Fruit fly (Drosophila melanogaster) whole organism, wandering third instar larva: Measurements from ENCODE around the gene CG43915.
A peak's percentile ranks its signal among the peaks of the same experiment; 100 is the strongest.

Experiments used
- Abd-B ChIP-seq: fragments of >200 bp; optimal IDR thresholded peaks from 2 replicates; lab custom pipeline; 2017; ENCODE audit warnings: missing biosample characterization, missing genetic modification characterization
- CG32264 ChIP-seq: fragments of 200-800 bp; sonication (Bioruptor generic); optimal IDR thresholded peaks from 2 replicates; lab custom pipeline; 2016; ENCODE audit warnings: missing biosample characterization, missing genetic modification characterization
- CG9705 ChIP-seq: fragments of 200-800 bp; sonication (Bioruptor generic); optimal IDR thresholded peaks from 2 replicates; lab custom pipeline; 2018; ENCODE audit warnings: missing biosample characterization, mild to moderate bottlenecking, missing genetic modification characterization
- CrebA ChIP-seq: fragments of 200-800 bp; sonication (Bioruptor generic); optimal IDR thresholded peaks from 2 replicates; lab custom pipeline; 2016; ENCODE audit warnings: missing biosample characterization, mild to moderate bottlenecking, missing genetic modification characterization, borderline replicate concordance
- Dfd ChIP-seq: fragments of >200 bp; optimal IDR thresholded peaks from 2 replicates; lab custom pipeline; 2017; ENCODE audit warnings: missing biosample characterization, missing genetic modification characterization
- Dif ChIP-seq: fragments of 200-275, 200-300 bp; sonication (Bioruptor generic); optimal IDR thresholded peaks from 2 replicates; lab custom pipeline; 2018; ENCODE audit warnings: missing biosample characterization, missing genetic modification characterization; ENCODE audit not compliant: partially characterized antibody
- GATAd ChIP-seq: sonication (Bioruptor generic); optimal IDR thresholded peaks from 2 replicates; lab custom pipeline; 2016; ENCODE audit warnings: missing biosample characterization, missing genetic modification characterization
- HLH106 ChIP-seq: fragments of 200-800 bp; optimal IDR thresholded peaks from 3 replicates; lab custom pipeline; 2019; ENCODE audit warnings: missing biosample characterization, mild to moderate bottlenecking, missing genetic modification characterization, moderate library complexity
- Hnf4 ChIP-seq: fragments of 200-800 bp; sonication (Bioruptor generic); optimal IDR thresholded peaks from 2 replicates; lab custom pipeline; 2016; ENCODE audit warnings: missing biosample characterization, mild to moderate bottlenecking, missing genetic modification characterization
- Hr78 ChIP-seq: fragments of >200 bp; optimal IDR thresholded peaks from 2 replicates; lab custom pipeline; 2017; ENCODE audit warnings: missing biosample characterization, missing genetic modification characterization
- Hr83 ChIP-seq: fragments of 200-300 bp; sonication (Bioruptor generic); optimal IDR thresholded peaks from 2 replicates; lab custom pipeline; 2016; ENCODE audit warnings: missing biosample characterization, mild to moderate bottlenecking, missing genetic modification characterization, moderate library complexity; ENCODE audit not compliant: poor library complexity, severe bottlenecking
- Jra ChIP-seq: sonication (Bioruptor generic); optimal IDR thresholded peaks from 2 replicates; lab custom pipeline; 2016; ENCODE audit warnings: missing biosample characterization, missing genetic modification characterization
- Mio ChIP-seq: sonication (Bioruptor generic); optimal IDR thresholded peaks from 2 replicates; lab custom pipeline; 2016; ENCODE audit warnings: missing biosample characterization, missing genetic modification characterization
- Myc ChIP-seq: fragments of >200 bp; optimal IDR thresholded peaks from 2 replicates; lab custom pipeline; 2017
- N ChIP-seq: fragments of >200 bp; optimal IDR thresholded peaks from 2 replicates; lab custom pipeline; 2018; ENCODE audit warnings: missing biosample characterization, missing external identifiers, missing genetic modification characterization
- OdsH ChIP-seq: fragments of 200-800 bp; sonication (Bioruptor generic); optimal IDR thresholded peaks from 2 replicates; lab custom pipeline; 2016; ENCODE audit warnings: missing biosample characterization, mild to moderate bottlenecking, missing genetic modification characterization
- Rel ChIP-seq, 2 experiments: fragments of 200-800 bp; sonication (Bioruptor generic) in 1 of 2; optimal IDR thresholded peaks; 2 replicates in 1 of 2; 3 replicates in 1 of 2; lab custom pipeline; 2016 to 2019; ENCODE audit warnings: mild to moderate bottlenecking in 2 of 2, missing biosample characterization in 2 of 2, missing genetic modification characterization in 2 of 2, moderate library complexity in 1 of 2
- Sp1 ChIP-seq: fragments of 200-800 bp; sonication (Bioruptor generic); optimal IDR thresholded peaks from 3 replicates; lab custom pipeline; 2019; ENCODE audit warnings: missing biosample characterization, mild to moderate bottlenecking, missing genetic modification characterization, moderate library complexity
- Vsx2 ChIP-seq: fragments of 200-300, 225-300 bp; sonication (Bioruptor generic); optimal IDR thresholded peaks from 2 replicates; lab custom pipeline; 2018; ENCODE audit warnings: missing biosample characterization, missing genetic modification characterization; ENCODE audit not compliant: partially characterized antibody
- br ChIP-seq: fragments of 200-800 bp; sonication (Bioruptor generic); optimal IDR thresholded peaks from 2 replicates; lab custom pipeline; 2016; ENCODE audit warnings: missing biosample characterization, missing genetic modification characterization
- brk ChIP-seq: fragments of 200-800 bp; sonication (Bioruptor generic); optimal IDR thresholded peaks from 2 replicates; lab custom pipeline; 2016; ENCODE audit warnings: missing biosample characterization, mild to moderate bottlenecking, missing genetic modification characterization
- dl ChIP-seq, 2 experiments: fragments of 175-275, 200-275 bp in 1 of 2; fragments of 200-275 bp in 1 of 2; sonication (Bioruptor generic); optimal IDR thresholded peaks; lab custom pipeline; 2018; ENCODE audit warnings: mild to moderate bottlenecking in 2 of 2, missing biosample characterization in 2 of 2, missing genetic modification characterization in 2 of 2, moderate library complexity in 2 of 2; ENCODE audit not compliant: partially characterized antibody in 2 of 2, insufficient read depth in 1 of 2
- dmrt93B ChIP-seq: fragments of 200-800 bp; sonication (Bioruptor generic); optimal IDR thresholded peaks from 2 replicates; lab custom pipeline; 2018; ENCODE audit warnings: missing biosample characterization, mild to moderate bottlenecking, missing genetic modification characterization
- dsf ChIP-seq: sonication (Bioruptor generic); optimal IDR thresholded peaks from 2 replicates; lab custom pipeline; 2016; ENCODE audit warnings: missing biosample characterization, missing genetic modification characterization, borderline replicate concordance
- ey ChIP-seq: fragments of 200-800 bp; sonication (Bioruptor generic); optimal IDR thresholded peaks from 2 replicates; lab custom pipeline; 2016; ENCODE audit warnings: missing biosample characterization, missing genetic modification characterization
- foxo ChIP-seq, 2 experiments: fragments of 200-800 bp; sonication (Bioruptor generic); optimal IDR thresholded peaks; 2 replicates in 1 of 2; 3 replicates in 1 of 2; lab custom pipeline; 2016 to 2017; ENCODE audit warnings: missing biosample characterization in 2 of 2, missing genetic modification characterization in 2 of 2
- fru ChIP-seq: fragments of 200-800 bp; sonication (Bioruptor generic); optimal IDR thresholded peaks from 3 replicates; lab custom pipeline; 2016; ENCODE audit warnings: missing biosample characterization, mild to moderate bottlenecking, missing genetic modification characterization
- h ChIP-seq: fragments of 200-800 bp; sonication (Bioruptor generic); optimal IDR thresholded peaks from 3 replicates; lab custom pipeline; 2016; ENCODE audit warnings: missing biosample characterization, mild to moderate bottlenecking, missing genetic modification characterization
- jim ChIP-seq: fragments of 175-275, 200-325 bp; sonication (Bioruptor generic); optimal IDR thresholded peaks from 2 replicates; lab custom pipeline; 2016; ENCODE audit warnings: missing biosample characterization, mild to moderate bottlenecking, missing genetic modification characterization
- lola ChIP-seq: fragments of >200 bp; optimal IDR thresholded peaks from 2 replicates; lab custom pipeline; 2017; ENCODE audit warnings: missing biosample characterization, missing genetic modification characterization
- pan ChIP-seq: fragments of >200 bp; optimal IDR thresholded peaks from 2 replicates; lab custom pipeline; 2017
- psq ChIP-seq: fragments of 200-800 bp; sonication (Bioruptor generic); optimal IDR thresholded peaks from 3 replicates; lab custom pipeline; 2017; ENCODE audit warnings: missing biosample characterization, mild to moderate bottlenecking, missing genetic modification characterization, moderate library complexity
- rgr ChIP-seq: fragments of 200-800 bp; sonication (Bioruptor generic); optimal IDR thresholded peaks from 3 replicates; lab custom pipeline; 2016; ENCODE audit warnings: missing biosample characterization, mild to moderate bottlenecking, missing genetic modification characterization
- sage ChIP-seq: fragments of 200-800 bp; sonication (Bioruptor generic); optimal IDR thresholded peaks from 2 replicates; lab custom pipeline; 2016; ENCODE audit warnings: missing biosample characterization, mild to moderate bottlenecking, missing genetic modification characterization
- sv ChIP-seq: fragments of 200-800 bp; sonication (Bioruptor generic); optimal IDR thresholded peaks from 3 replicates; lab custom pipeline; 2016; ENCODE audit warnings: missing biosample characterization, missing genetic modification characterization
- tai ChIP-seq: sonication (Bioruptor generic); optimal IDR thresholded peaks from 2 replicates; lab custom pipeline; 2016; ENCODE audit warnings: missing biosample characterization, missing genetic modification characterization
- usp ChIP-seq: fragments of >200 bp; optimal IDR thresholded peaks from 2 replicates; lab custom pipeline; 2017; ENCODE audit warnings: missing biosample characterization, missing genetic modification characterization
- woc ChIP-seq: sonication (Bioruptor generic); optimal IDR thresholded peaks from 2 replicates; lab custom pipeline; 2016; ENCODE audit warnings: missing biosample characterization, mild to moderate bottlenecking, missing genetic modification characterization

The CG43915 gene

dm6 chr3L:3928205-3928942 lies 44.3 kb upstream of the CG43915 start:
- TF ChIP-seq usp (GFP tag; lab: Kevin White, UChicago) (no peak), Hnf4 (GFP tag; lab: Kevin White, UChicago) (peak; percentile 92), CG32264 (peak; percentile 75), Abd-B (no peak), dl (GFP tag; optimal IDR thresholded peaks at IDR 0.05; lab: Kevin White, UChicago; ENCODE audit: insufficient read depth in 1 of 2, partially characterized antibody in 2 of 2) (no peak), jim (GFP tag; lab: Kevin White, UChicago) (peak; percentile 24), ey (peak; percentile 97), tai (GFP tag; lab: Kevin White, UChicago) (peak; percentile 87), Vsx2 (no peak), OdsH (GFP tag; lab: Kevin White, UChicago) (peak; percentile 95), CrebA (GFP tag; lab: Kevin White, UChicago) (peak; percentile 77), rgr (GFP tag; lab: Kevin White, UChicago) (peak; percentile 97), dmrt93B (GFP tag; lab: Kevin White, UChicago) (peak; percentile 79), N (no peak), woc (GFP tag; lab: Kevin White, UChicago) (peak; percentile 57), Jra (GFP tag; lab: Kevin White, UChicago) (peak; percentile 84), Hr78 (GFP tag; lab: Kevin White, UChicago) (no peak), pan (lab: Kevin White, UChicago) (no peak), sv (GFP tag; lab: Kevin White, UChicago) (peak; percentile 88), Dfd (GFP tag; lab: Kevin White, UChicago) (no peak), br (GFP tag; lab: Kevin White, UChicago) (peak; percentile 94), brk (GFP tag; lab: Kevin White, UChicago) (peak; percentile 85), Mio (GFP tag; lab: Kevin White, UChicago) (peak; percentile 71), h (peak; percentile 97), psq (GFP tag; lab: Kevin White, UChicago) (peak; percentile 89), dsf (GFP tag; lab: Kevin White, UChicago) (peak; percentile 74), lola (GFP tag; lab: Kevin White, UChicago) (no peak), GATAd (GFP tag; lab: Kevin White, UChicago) (peak; percentile 84), Dif (no peak), CG9705 (GFP tag; lab: Kevin White, UChicago) (peak; percentile 78), Myc (lab: Kevin White, UChicago) (no peak), HLH106 (tag; lab: Kevin White, UChicago) (peak; percentile 92), foxo (GFP tag; optimal IDR thresholded peaks at IDR 0.05; lab: Kevin White, UChicago) (peak; percentile 37 to 95), Rel (GFP tag; optimal IDR thresholded peaks at IDR 0.05; lab: Kevin White, UChicago) (peak; percentile 58), Rel (tag; optimal IDR thresholded peaks at IDR 0.05; lab: Kevin White, UChicago) (peak; percentile 74), Sp1 (peak; percentile 91), fru (GFP tag; lab: Kevin White, UChicago) (peak; percentile 93), Hr83 (GFP tag; lab: Kevin White, UChicago) (peak; percentile 70), sage (GFP tag; lab: Kevin White, UChicago) (peak; percentile 79)
